Worm (Caenorhabditis elegans): Measurements from ENCODE around the gene Y116F11A.3.

DNA sequence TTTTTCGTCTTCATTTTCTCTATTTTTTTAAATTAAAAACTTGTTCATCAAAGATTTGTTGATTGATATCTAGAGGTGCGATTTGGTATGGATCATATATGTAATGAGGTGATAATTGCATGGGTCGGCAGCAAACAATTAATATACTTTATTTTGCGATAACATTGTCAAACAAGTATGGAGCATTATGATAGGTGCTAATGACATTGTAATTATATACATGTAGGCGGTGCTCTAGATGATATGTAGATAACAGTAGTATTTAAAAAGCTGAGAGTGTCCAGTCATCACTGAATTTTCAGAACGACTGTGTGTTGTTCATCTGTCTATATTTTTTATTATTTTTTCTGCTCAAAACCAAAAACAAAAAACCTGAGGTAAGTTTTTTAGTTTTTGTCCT is 1.4 kb downstream of the Y116F11A.3 start, which contains the start of gene Y116F11A.1:
- TF ChIP-seq syd-9 (tag; optimal IDR thresholded peaks at IDR 0.05) (no peak), che-1 (tag; optimal IDR thresholded peaks at IDR 0.05) (no peak), lin-11 (tag; optimal IDR thresholded peaks at IDR 0.05) (no peak)

All from whole organism, late embryonic.